Fruit fly (Drosophila melanogaster): ENCODE results near the gene Scsalpha1.
A peak's percentile ranks its signal among the peaks of the same experiment; 100 is the strongest.

The Scsalpha1 gene

dm6 chr3L:3767825-3768224 is 46.2 kb upstream of the Scsalpha1 start:
- peak; percentile 7 for TF ChIP-seq Hnf4 (GFP tag; optimal IDR thresholded peaks at IDR 0.05)
- TF ChIP-seq ey (GFP tag; optimal IDR thresholded peaks at IDR 0.05), result peak; percentile 5
- peak; percentile 27 for TF ChIP-seq N (GFP tag; optimal IDR thresholded peaks at IDR 0.05)
- peak; percentile 34 for TF ChIP-seq rgr (GFP tag; optimal IDR thresholded peaks at IDR 0.05)
- TF ChIP-seq Hr78 (GFP tag; optimal IDR thresholded peaks at IDR 0.05), result no peak
- TF ChIP-seq pan (optimal IDR thresholded peaks at IDR 0.05), result no peak
- peak; percentile 24 for TF ChIP-seq OdsH (GFP tag; optimal IDR thresholded peaks at IDR 0.05)
- TF ChIP-seq Abd-B (GFP tag; optimal IDR thresholded peaks at IDR 0.05), result no peak
- peak in 1 of 2 experiments; percentile 23 for TF ChIP-seq foxo (GFP tag; optimal IDR thresholded peaks at IDR 0.05)
- TF ChIP-seq woc (GFP tag; optimal IDR thresholded peaks at IDR 0.05), result no peak
- peak; percentile 33 for TF ChIP-seq Hr83 (GFP tag; optimal IDR thresholded peaks at IDR 0.05; ENCODE audit: poor library complexity, severe bottlenecking)
- peak; percentile 45 for TF ChIP-seq sv (GFP tag; optimal IDR thresholded peaks at IDR 0.05)
- peak; percentile 6 for TF ChIP-seq br (GFP tag; optimal IDR thresholded peaks at IDR 0.05)

DNA sequence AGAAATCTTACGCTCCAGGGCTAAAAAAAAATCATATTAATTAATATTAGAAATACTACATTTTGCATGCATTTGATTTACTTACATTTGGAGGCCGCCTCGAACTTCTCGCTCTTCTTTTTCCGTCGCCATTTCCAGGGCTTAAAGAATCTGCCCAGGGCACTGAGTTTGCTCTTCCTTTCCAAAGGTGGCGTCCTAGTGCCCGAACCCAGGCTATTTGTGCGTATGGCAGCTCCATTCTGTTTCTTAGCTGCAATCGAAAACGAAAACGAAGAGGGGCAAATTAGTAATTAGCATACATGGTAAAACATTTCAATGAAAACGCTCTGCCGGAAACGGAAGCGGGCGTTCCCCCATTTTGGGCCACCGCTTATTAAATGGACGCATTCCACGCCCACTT is 44.9 kb upstream of the Scsalpha1 start:
- TF ChIP-seq Hr83 (GFP tag; optimal IDR thresholded peaks at IDR 0.05; ENCODE audit: poor library complexity, severe bottlenecking) (no peak), Myc (optimal IDR thresholded peaks at IDR 0.05) (no peak), Vsx2 (GFP tag; optimal IDR thresholded peaks at IDR 0.05; ENCODE audit: partially characterized antibody) (no peak), CG32264 (GFP tag; optimal IDR thresholded peaks at IDR 0.05) (no peak), pan (optimal IDR thresholded peaks at IDR 0.05) (no peak), sage (GFP tag; optimal IDR thresholded peaks at IDR 0.05) (no peak), usp (GFP tag; optimal IDR thresholded peaks at IDR 0.05) (no peak), lola (GFP tag; optimal IDR thresholded peaks at IDR 0.05) (no peak), Mio (GFP tag; optimal IDR thresholded peaks at IDR 0.05) (no peak), ey (GFP tag; optimal IDR thresholded peaks at IDR 0.05) (no peak), br (GFP tag; optimal IDR thresholded peaks at IDR 0.05) (no peak), fru (GFP tag; optimal IDR thresholded peaks at IDR 0.05) (no peak), h (GFP tag; optimal IDR thresholded peaks at IDR 0.05) (no peak), Dfd (GFP tag; optimal IDR thresholded peaks at IDR 0.05) (no peak), Jra (GFP tag; optimal IDR thresholded peaks at IDR 0.05) (no peak), Hnf4 (GFP tag; optimal IDR thresholded peaks at IDR 0.05) (no peak)

- no peak for TF ChIP-seq pan (optimal IDR thresholded peaks at IDR 0.05)
- no peak for TF ChIP-seq Abd-B (GFP tag; optimal IDR thresholded peaks at IDR 0.05)
- no peak for TF ChIP-seq CG32264 (GFP tag; optimal IDR thresholded peaks at IDR 0.05)
- no peak for TF ChIP-seq Dfd (GFP tag; optimal IDR thresholded peaks at IDR 0.05)
- no peak for TF ChIP-seq lola (GFP tag; optimal IDR thresholded peaks at IDR 0.05)
- TF ChIP-seq GATAd (GFP tag; optimal IDR thresholded peaks at IDR 0.05), result no peak
Measured at dm6 chr3L:3770823-3771222, 43.2 kb upstream of the Scsalpha1 start.

dm6 chr3L:3771406-3771935 is 42.5 kb upstream of the Scsalpha1 start:
- TF ChIP-seq CG9705 (GFP tag; optimal IDR thresholded peaks at IDR 0.05) (peak; percentile 39), Hr83 (GFP tag; optimal IDR thresholded peaks at IDR 0.05; ENCODE audit: poor library complexity, severe bottlenecking) (no peak), tai (GFP tag; optimal IDR thresholded peaks at IDR 0.05) (peak; percentile 38), sv (GFP tag; optimal IDR thresholded peaks at IDR 0.05) (peak; percentile 35), dmrt93B (GFP tag; optimal IDR thresholded peaks at IDR 0.05) (peak; percentile 54), Sp1 (GFP tag; optimal IDR thresholded peaks at IDR 0.05) (peak; percentile 89), woc (GFP tag; optimal IDR thresholded peaks at IDR 0.05) (peak; percentile 48), OdsH (GFP tag; optimal IDR thresholded peaks at IDR 0.05) (peak; percentile 83), sage (GFP tag; optimal IDR thresholded peaks at IDR 0.05) (peak; percentile 12), br (GFP tag; optimal IDR thresholded peaks at IDR 0.05) (peak; percentile 19), Dif (GFP tag; optimal IDR thresholded peaks at IDR 0.05; ENCODE audit: partially characterized antibody) (no peak), Mio (GFP tag; optimal IDR thresholded peaks at IDR 0.05) (no peak), CG32264 (GFP tag; optimal IDR thresholded peaks at IDR 0.05) (no peak), h (GFP tag; optimal IDR thresholded peaks at IDR 0.05) (peak; percentile 68), Vsx2 (GFP tag; optimal IDR thresholded peaks at IDR 0.05; ENCODE audit: partially characterized antibody) (peak; percentile 20), HLH106 (tag; optimal IDR thresholded peaks at IDR 0.05) (peak; percentile 86), Jra (GFP tag; optimal IDR thresholded peaks at IDR 0.05) (no peak), jim (GFP tag; optimal IDR thresholded peaks at IDR 0.05) (no peak), dl (GFP tag; optimal IDR thresholded peaks at IDR 0.05; ENCODE audit: insufficient read depth in 1 of 2, partially characterized antibody in 2 of 2) (no peak), psq (GFP tag; optimal IDR thresholded peaks at IDR 0.05) (peak; percentile 82), usp (GFP tag; optimal IDR thresholded peaks at IDR 0.05) (no peak), GATAd (GFP tag; optimal IDR thresholded peaks at IDR 0.05) (no peak), fru (GFP tag; optimal IDR thresholded peaks at IDR 0.05) (peak; percentile 69), ey (GFP tag; optimal IDR thresholded peaks at IDR 0.05) (peak; percentile 45), brk (GFP tag; optimal IDR thresholded peaks at IDR 0.05) (peak; percentile 23), dsf (GFP tag; optimal IDR thresholded peaks at IDR 0.05; ENCODE audit: borderline replicate concordance) (no peak), Myc (optimal IDR thresholded peaks at IDR 0.05) (no peak), CrebA (GFP tag; optimal IDR thresholded peaks at IDR 0.05; ENCODE audit: borderline replicate concordance) (peak; percentile 34), foxo (GFP tag; optimal IDR thresholded peaks at IDR 0.05) (peak in 1 of 2 experiments; percentile 84), Hnf4 (GFP tag; optimal IDR thresholded peaks at IDR 0.05) (peak; percentile 55), rgr (GFP tag; optimal IDR thresholded peaks at IDR 0.05) (peak; percentile 70), pan (optimal IDR thresholded peaks at IDR 0.05) (no peak), Rel (GFP tag; optimal IDR thresholded peaks at IDR 0.05) (peak; percentile 6), Rel (tag; optimal IDR thresholded peaks at IDR 0.05) (peak; percentile 42)

All from whole organism, wandering third instar larva.